Worm (Caenorhabditis elegans): ENCODE results near the gene ZK622.5.

DNA sequence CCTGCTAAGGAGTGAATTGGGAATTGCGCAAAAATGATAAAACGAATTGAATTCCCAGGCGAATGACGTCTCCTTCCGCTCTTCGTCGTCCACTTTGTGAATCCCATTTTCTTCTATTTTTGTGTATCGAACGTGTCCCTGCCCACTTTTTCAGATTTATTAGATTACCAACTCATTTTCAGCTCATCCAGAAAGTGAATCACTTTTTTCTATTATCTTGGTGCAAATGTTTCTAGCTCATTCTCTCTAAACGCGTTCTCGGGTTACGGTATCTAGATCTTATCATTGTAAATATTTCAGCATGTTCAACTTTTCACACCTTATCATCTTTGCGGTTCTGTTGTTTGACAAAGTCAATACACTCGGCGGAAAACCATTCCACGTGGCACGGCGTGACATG, at the start of gene ZK622.5:
- TF ChIP-seq tbx-2 (tag; optimal IDR thresholded peaks at IDR 0.05) = no peak
- TF ChIP-seq nfya-1 (tag; optimal IDR thresholded peaks at IDR 0.05) = no peak
- no peak for TF ChIP-seq ceh-18 (tag; optimal IDR thresholded peaks at IDR 0.05)
- no peak for TF ChIP-seq pha-4 (tag; optimal IDR thresholded peaks at IDR 0.05)
- TF ChIP-seq ceh-14 (tag; optimal IDR thresholded peaks at IDR 0.05) = no peak
- no peak for TF ChIP-seq hlh-13 (GFP tag; optimal IDR thresholded peaks at IDR 0.05)
- no peak for TF ChIP-seq sox-4 (tag; optimal IDR thresholded peaks at IDR 0.05)
- no peak for TF ChIP-seq ama-1 (optimal IDR thresholded peaks at IDR 0.05)
- no peak for TF ChIP-seq ttx-3 (tag; optimal IDR thresholded peaks at IDR 0.05)

All from whole organism, late embryonic.